Fruit fly (Drosophila melanogaster) whole organism: Measurements from ENCODE around the gene CG14864.

Experiments
- CG8478 ChIP-seq: fragments of >200 bp; optimal IDR thresholded peaks from 2 replicates; lab custom pipeline; 2018; ENCODE audit warnings: inconsistent platforms
- Dll ChIP-seq: fragments of >200 bp; optimal IDR thresholded peaks from 2 replicates; lab custom pipeline; 2017
- pan ChIP-seq: fragments of >200 bp; optimal IDR thresholded peaks from 2 replicates; lab custom pipeline; 2017
- psq ChIP-seq: fragments of >200 bp; optimal IDR thresholded peaks from 2 replicates; lab custom pipeline; 2017
- usp ChIP-seq: fragments of >200 bp; optimal IDR thresholded peaks from 2 replicates; lab custom pipeline; 2017; ENCODE audit warnings: missing biosample characterization, missing genetic modification characterization, mixed read lengths

DNA sequence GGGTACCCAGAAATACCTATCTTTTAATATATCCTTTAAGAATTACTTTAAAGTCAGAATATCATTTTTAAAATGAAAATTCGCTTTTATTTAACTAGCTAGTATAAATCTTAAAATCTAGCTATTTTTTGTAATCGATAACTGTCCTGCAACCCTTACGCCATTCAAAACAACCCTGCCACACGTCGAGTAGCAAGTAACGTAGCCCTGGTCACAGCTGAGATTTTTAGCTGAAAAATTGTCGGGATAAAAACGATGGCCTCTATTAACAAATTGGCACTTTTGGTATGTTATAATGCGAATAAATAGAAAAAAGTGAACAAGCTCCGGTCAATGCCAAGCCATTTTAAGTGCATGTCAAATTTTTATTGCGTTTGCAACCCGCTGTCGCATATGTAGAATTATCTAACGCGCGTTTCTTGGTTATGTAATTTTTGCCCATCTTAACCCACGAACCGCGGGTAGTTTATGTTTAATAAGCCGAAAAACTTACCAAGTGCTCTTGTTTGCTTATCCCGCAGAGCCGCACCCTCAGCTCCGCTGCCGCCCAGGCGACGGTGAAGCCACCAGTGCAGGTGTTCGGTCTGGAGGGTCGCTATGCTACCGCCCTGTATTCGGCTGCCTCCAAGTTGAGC, 2.8 kb downstream of the CG14864 start, which contains the start of gene ATPsynO:
- no peak for TF ChIP-seq psq (lab: Kevin White, UChicago)
- no peak for TF ChIP-seq pan
- TF ChIP-seq CG8478 (lab: Kevin White, UChicago), result no peak
- no peak for TF ChIP-seq usp (GFP tag; lab: Kevin White, UChicago)
- TF ChIP-seq Dll (lab: Kevin White, UChicago), result no peak
